Worm (Caenorhabditis elegans): ENCODE data around the gene C45B11.2.

Gene C45B11.2

DNA sequence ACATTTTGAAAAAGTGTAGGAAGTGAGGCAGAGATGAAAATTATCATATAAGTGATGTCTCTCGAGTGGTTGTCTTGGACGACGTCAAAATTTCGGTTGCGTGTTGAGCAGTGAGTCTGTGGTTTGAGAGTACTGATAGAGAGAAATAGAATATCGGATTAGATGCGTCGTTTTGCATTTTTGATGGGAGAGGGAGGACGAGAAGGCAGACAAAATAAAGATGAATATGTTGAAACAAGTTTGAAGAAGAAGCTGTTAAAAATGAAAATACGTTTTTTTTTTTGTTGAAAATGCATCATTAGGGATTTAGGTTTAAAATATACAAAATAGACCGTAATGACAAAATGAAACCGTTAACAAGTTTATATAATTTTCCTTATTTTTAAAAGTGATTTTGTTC is 20.6 kb downstream of the C45B11.2 start, which contains the start of gene T04C12.9:
TSS of gene T04C12.9 (minus strand) at position 101 of the 400 bp plus-strand sequence.
- no peak for TF ChIP-seq unc-62 (GFP tag; optimal IDR thresholded peaks at IDR 0.05)

DNA sequence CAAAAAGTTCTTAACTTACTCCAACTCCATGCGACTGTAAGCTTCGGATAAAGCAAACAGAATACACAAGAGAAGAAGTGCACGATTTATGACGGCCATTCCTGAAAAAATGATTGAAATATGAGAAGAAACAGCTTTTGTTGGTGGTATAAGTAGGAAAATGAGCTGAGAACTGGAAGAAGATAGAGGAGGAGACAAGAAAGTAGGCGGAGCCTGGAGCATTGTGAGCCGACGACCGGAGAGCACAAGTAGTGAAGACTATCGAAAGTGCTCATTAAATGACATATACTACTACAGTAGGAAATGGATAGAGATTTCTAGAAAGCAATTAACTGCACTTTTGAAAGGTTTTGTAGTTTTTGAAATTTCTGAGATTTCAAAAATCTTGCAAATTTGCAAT is 23.0 kb downstream of the C45B11.2 start, which contains the start of gene nlp-80:
TSS of gene nlp-80 (minus strand) at position 101 of the 400 bp plus-strand sequence.
- TF ChIP-seq unc-62 (GFP tag; optimal IDR thresholded peaks at IDR 0.05): no peak

ce11 chrV:11069277-11069676 is 26.8 kb downstream of the C45B11.2 start, which contains the start of gene T04C12.8:
TSS of gene T04C12.8 (minus strand) at chrV:11069358.
- no peak for TF ChIP-seq unc-62 (GFP tag; optimal IDR thresholded peaks at IDR 0.05)

DNA sequence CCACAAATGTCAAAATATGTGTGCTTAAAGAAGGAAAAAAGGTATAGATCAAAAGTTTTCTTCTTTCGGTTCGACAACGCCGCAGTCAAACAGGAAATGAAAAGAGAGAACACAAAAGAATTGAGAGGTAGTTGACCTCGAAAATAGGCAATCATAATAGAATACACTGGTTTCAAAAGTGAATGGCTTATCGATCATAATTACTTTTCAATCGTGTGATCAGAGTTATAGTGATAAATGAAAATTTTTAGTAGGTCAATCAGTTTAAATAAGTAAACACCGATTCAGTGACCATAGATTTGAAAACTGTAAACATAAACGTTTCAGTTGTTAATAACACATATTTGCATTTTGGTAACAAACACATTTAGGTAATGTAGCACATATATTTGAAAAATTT is 27.9 kb downstream of the C45B11.2 start:
- no peak for TF ChIP-seq unc-62 (GFP tag; optimal IDR thresholded peaks at IDR 0.05)

ce11 chrV:11071453-11071852 is 28.9 kb downstream of the C45B11.2 start:
- TF ChIP-seq unc-62 (GFP tag; optimal IDR thresholded peaks at IDR 0.05): no peak

DNA sequence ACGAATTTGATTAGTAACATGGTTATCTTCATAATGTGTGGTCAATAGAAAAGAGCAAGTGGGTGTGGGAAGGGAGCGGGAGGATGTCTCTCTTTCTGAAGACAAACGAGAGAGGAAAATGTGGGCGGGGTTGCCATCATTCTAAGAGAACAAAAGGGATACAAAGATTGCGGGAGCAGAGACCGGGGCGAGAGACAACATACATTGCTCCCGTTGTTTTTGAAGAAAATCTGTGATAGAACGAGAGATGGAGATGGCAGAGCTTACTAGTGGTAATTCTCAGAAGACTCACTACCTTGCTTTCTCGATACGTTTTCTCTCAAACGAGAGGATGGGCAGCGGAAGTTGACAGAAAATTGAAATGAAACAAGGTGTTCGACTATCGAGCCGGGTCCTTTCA is 30.8 kb downstream of the C45B11.2 start:
- TF ChIP-seq unc-62 (GFP tag; optimal IDR thresholded peaks at IDR 0.05): no peak

DNA sequence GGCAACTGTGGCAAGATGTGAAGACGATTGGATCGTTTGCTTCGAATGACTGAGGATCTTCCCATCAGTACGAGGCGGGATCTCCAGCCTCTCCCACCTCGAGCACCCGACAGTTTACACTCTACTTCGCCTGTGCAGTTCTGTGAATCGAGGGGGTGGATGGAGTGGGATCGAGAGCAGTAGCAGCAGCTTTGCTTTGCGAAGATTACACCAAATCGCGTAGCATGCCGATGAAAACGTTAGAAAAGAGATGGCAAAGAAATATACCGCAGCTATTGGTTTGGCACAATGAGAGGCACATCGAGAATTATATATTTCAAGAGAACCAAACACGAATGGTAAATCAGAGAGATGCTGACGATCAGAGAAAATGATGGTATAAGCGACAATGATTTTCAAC is 31.9 kb downstream of the C45B11.2 start, which contains the start of gene act-3:
TSS of gene act-3 (minus strand) at position 51 of the 400 bp plus-strand sequence.
- TF ChIP-seq unc-62 (GFP tag; optimal IDR thresholded peaks at IDR 0.05): no peak

ce11 chrV:11075209-11076027 is 32.9 kb downstream of the C45B11.2 start:
- TF ChIP-seq unc-62 (GFP tag; optimal IDR thresholded peaks at IDR 0.05): no peak

ce11 chrV:11076028-11076402 is 33.5 kb downstream of the C45B11.2 start:
- no peak for TF ChIP-seq unc-62 (GFP tag; optimal IDR thresholded peaks at IDR 0.05)

DNA sequence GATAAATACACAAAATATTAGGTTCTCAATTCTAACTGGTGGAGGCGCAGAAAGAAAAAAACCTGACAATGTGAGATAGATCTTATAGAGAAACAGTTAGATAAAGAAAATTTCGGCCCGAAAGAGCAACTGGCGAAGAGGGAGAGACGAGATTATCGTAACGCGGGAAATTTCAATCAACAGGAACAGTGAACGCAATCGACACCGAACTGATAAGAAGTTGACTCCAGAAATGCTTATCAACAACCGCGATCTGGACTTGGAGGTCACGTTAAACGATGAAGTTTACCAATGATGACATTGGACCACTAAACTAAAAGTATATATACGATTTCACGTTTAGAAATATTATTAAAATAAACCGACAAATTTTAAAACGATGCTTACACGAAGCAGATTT is 33.9 kb downstream of the C45B11.2 start:
- TF ChIP-seq unc-62 (GFP tag; optimal IDR thresholded peaks at IDR 0.05): no peak

ce11 chrV:11078104-11078724 is 35.7 kb downstream of the C45B11.2 start, which contains the start of gene act-2:
TSS of gene act-2 (minus strand) at chrV:11078154.
- TF ChIP-seq unc-62 (GFP tag; optimal IDR thresholded peaks at IDR 0.05): no peak

DNA sequence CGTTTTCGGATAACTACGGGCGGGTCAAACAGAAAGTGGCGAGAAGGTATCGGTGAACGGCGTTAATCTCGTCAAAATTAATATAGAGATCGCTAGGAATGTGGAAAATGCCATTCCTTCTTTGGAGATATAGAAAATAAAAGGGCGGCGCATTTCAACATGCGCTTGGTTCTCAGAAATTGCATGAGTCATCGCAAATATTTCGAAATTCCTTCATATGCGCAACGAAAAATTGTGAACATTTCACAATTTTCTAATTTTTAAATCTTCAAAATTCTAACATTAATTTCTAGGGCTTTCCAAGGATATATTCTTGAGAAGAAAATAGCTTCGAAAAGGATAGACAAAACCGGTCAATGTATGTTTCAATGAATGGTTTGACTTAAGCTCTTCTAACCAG is 36.4 kb downstream of the C45B11.2 start:
- no peak for TF ChIP-seq unc-62 (GFP tag; optimal IDR thresholded peaks at IDR 0.05)

DNA sequence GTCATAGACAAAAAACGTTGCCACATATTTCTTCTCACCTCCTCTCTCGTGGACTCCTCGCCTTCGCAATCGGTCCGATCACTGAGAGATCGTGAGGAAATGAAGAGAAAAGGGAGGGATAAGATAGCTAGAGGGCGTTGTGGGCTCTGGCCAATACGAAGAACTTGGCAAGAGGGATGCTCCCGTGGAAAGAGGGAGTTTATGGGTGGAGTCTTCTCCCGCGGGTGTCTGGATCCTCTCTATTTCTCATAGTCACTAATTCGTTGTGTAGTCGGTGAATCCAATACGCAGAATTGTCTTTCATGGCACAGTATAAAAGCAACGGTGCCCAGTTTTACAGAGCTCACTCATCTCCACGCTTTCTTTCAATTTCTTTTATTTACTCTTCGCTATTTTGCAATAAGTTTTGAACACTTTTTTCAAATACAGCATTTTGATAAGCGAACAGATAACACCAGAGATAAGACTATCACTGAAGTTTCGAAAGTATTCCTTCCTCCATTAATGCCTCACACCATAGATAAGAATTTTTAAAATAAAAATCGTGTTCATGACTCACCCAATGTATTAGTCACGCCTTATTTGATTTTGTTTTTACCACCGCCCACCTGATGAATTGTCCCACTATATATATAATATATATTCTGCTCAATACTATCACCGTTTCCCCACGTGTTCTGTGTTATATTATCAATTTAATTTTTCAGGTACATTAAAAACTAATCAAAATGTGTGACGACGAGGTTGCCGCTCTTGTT is 38.0 kb downstream of the C45B11.2 start, which contains the start of gene act-1:
TSS of gene act-1 (plus strand) at position 708 of the 758 bp plus-strand sequence.
- no peak for TF ChIP-seq unc-62 (GFP tag; optimal IDR thresholded peaks at IDR 0.05)

DNA sequence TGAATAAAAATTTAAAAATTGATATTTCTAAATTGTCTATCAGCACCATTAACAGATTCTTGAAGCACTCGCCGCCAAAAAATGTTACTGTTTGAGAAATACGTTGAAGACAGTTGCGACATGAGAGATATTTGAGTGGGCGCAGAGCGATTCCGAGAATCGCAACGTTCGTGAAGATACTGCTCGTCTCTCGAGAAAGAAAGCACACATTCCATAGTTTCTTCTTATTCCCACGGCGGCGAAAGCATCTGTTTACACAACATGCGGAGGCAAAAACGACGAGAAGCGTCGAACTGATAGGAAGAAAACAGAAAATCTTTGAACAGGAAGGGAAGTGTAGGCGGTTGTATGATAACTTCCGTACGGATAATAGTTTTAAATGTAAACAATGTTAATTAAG is 40.0 kb downstream of the C45B11.2 start:
- no peak for TF ChIP-seq unc-62 (GFP tag; optimal IDR thresholded peaks at IDR 0.05)

ce11 chrV:11082964-11083363 is 40.5 kb downstream of the C45B11.2 start:
- no peak for TF ChIP-seq unc-62 (GFP tag; optimal IDR thresholded peaks at IDR 0.05)

DNA sequence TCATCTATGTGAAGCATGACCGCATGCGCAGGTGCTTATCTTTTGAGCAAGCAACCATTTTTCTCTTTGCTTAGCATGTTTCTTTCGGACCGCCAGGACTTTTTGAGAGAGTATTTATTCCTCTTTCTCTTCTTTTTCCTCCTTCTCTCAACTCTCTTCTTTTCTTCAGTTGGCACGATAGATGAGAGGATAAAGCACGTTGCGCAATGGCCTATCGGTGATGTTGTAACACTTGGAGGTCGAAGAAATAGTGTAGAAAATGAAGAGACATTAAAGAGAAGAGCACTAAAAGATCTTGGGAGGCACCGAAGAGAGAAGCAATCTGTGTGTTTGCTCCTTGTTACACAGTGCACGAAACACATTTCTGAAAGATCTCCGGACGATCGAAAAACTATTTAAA is 41.2 kb downstream of the C45B11.2 start:
- no peak for TF ChIP-seq unc-62 (GFP tag; optimal IDR thresholded peaks at IDR 0.05)

Measured in whole organism, dauer.